Worm (Caenorhabditis elegans) whole organism, young adult: ENCODE measurements around the gene M106.7.
"Not testable (repeated sequence)": the region's sequence is repeated elsewhere in the genome, so short reads cannot be mapped to it uniquely, and the experiment has no call there.

Experiments used
- F23B12.7 ChIP-seq: sonication (generic microtip); optimal IDR thresholded peaks from 2 replicates; lab custom pipeline; 2017; ENCODE audit warnings: missing genetic modification characterization, mild to moderate bottlenecking, missing compliant biosample characterization, antibody characterized with exemption, moderate library complexity; ENCODE audit not compliant: insufficient read depth
- Y53G8AR.9 ChIP-seq: fragments of 200-800 bp; sonication (Bioruptor generic); conservative IDR thresholded peaks from 2 replicates; pipeline ENCODE4 v1.3.6; 2022; ENCODE audit warnings: missing genetic modification reagents, missing genetic modification characterization, missing compliant biosample characterization
- ama-1 ChIP-seq, 3 experiments: fragments of 150-350 bp in 1 of 3; sonication (generic microtip) in 2 of 3; optimal IDR thresholded peaks; 2 replicates each; lab custom pipeline; 2014 to 2018; ENCODE audit warnings: missing biosample characterization in 2 of 3, missing genetic modification characterization in 2 of 3, missing genetic modification reagents in 2 of 3
- him-1 ChIP-seq: sonication (generic microtip); optimal IDR thresholded peaks from 2 replicates; lab custom pipeline; 2016; ENCODE audit warnings: missing genotype, missing genetic modification reagents, missing genetic modification characterization, missing compliant biosample characterization
- let-526 ChIP-seq: fragments of 200-800 bp; sonication (Bioruptor generic); IDR thresholded peaks from 2 replicates; pipeline ENCODE4 v1.3.6; 2022; ENCODE audit warnings: missing genetic modification reagents, missing genetic modification characterization, missing compliant biosample characterization
- lir-1 ChIP-seq: fragments of 200-800 bp; sonication (Bioruptor generic); conservative IDR thresholded peaks from 2 replicates; pipeline ENCODE4 v1.3.6; 2022; ENCODE audit warnings: missing genetic modification reagents, missing genetic modification characterization, missing compliant biosample characterization
- unc-62 ChIP-seq: fragments of 150-350 bp; optimal IDR thresholded peaks from 2 replicates; lab custom pipeline; 2014; ENCODE audit warnings: missing biosample characterization, missing genetic modification reagents, missing genetic modification characterization

- not testable (repeated sequence) for TF ChIP-seq unc-62 (GFP tag; lab: Kevin White, UChicago); lir-1 (GFP tag; lab: Robert Waterston, UW); let-526 (GFP tag; lab: Robert Waterston, UW); him-1 (tag; lab: Kevin White, UChicago); F23B12.7 (tag; lab: Kevin White, UChicago); ama-1 (optimal IDR thresholded peaks at IDR 0.05; lab: Kevin White, UChicago); ama-1 (GFP tag; optimal IDR thresholded peaks at IDR 0.05; lab: Kevin White, UChicago); Y53G8AR.9 (GFP tag; lab: Robert Waterston, UW)
Observed at ce11 chrII:10904379-10904778, 47.4 kb upstream of the M106.7 start, which contains the start of gene sra-12.
